Worm (Caenorhabditis elegans) whole organism, young adult: ENCODE data around the gene W04G3.7.

Experiments
- B0019.2 ChIP-seq: fragments of 200-800 bp; sonication (Bioruptor generic); conservative IDR thresholded peaks from 2 replicates; pipeline ENCODE4 v1.3.6; 2022; ENCODE audit warnings: missing genetic modification reagents, missing genetic modification characterization, missing compliant biosample characterization
- F52B5.7 ChIP-seq: sonication (generic microtip); optimal IDR thresholded peaks from 2 replicates; lab custom pipeline; 2016; ENCODE audit warnings: mild to moderate bottlenecking, missing genetic modification characterization, missing compliant biosample characterization
- F55B11.4 ChIP-seq: sonication (generic microtip); optimal IDR thresholded peaks from 2 replicates; lab custom pipeline; 2016; ENCODE audit warnings: missing compliant biosample characterization, missing genetic modification characterization, borderline replicate concordance; ENCODE audit not compliant: insufficient read depth
- K12H6.12 ChIP-seq: fragments of 200-800 bp; sonication (Bioruptor generic); optimal IDR thresholded peaks from 2 replicates; lab custom pipeline; 2018; ENCODE audit warnings: mild to moderate bottlenecking, missing genetic modification characterization, missing compliant biosample characterization
- T26A5.8 ChIP-seq: sonication (generic microtip); optimal IDR thresholded peaks from 2 replicates; lab custom pipeline; 2016; ENCODE audit warnings: missing genetic modification characterization, missing compliant biosample characterization
- bed-1 ChIP-seq: fragments of 200-800 bp; sonication (Bioruptor generic); IDR thresholded peaks from 2 replicates; pipeline ENCODE4 v1.3.6; 2022; ENCODE audit warnings: missing genetic modification reagents, missing genetic modification characterization, missing compliant biosample characterization
- cebp-1 ChIP-seq, 2 experiments: fragments of 200-800 bp in 1 of 2; sonication (Bioruptor generic) in 1 of 2; sonication (generic microtip) in 1 of 2; IDR thresholded peaks in 1 of 2; optimal IDR thresholded peaks in 1 of 2; 2 replicates each; pipeline versions ENCODE4 v1.3.6 to Lab custom; 2017 to 2022; ENCODE audit warnings: missing compliant biosample characterization in 2 of 2, missing genetic modification characterization in 2 of 2, mild to moderate bottlenecking in 1 of 2, missing genetic modification reagents in 1 of 2, moderate library complexity in 1 of 2
- dox-1 ChIP-seq: fragments of 200-800 bp; sonication (Bioruptor generic); IDR thresholded peaks from 2 replicates; pipeline ENCODE4 v1.3.6; 2022; ENCODE audit warnings: missing genetic modification reagents, missing genetic modification characterization, missing compliant biosample characterization
- egl-44 ChIP-seq: fragments of 200-800 bp; sonication (Bioruptor generic); IDR thresholded peaks from 2 replicates; pipeline ENCODE4 v1.3.6; 2022; ENCODE audit warnings: missing genetic modification reagents, missing genetic modification characterization, missing compliant biosample characterization
- egrh-3 ChIP-seq: fragments of 200-800 bp; sonication (Bioruptor generic); IDR thresholded peaks from 2 replicates; pipeline ENCODE4 v1.3.6; 2022; ENCODE audit warnings: missing genetic modification reagents, missing genetic modification characterization, missing compliant biosample characterization
- hmg-1.2 ChIP-seq: fragments of 200-800 bp; sonication (Bioruptor generic); IDR thresholded peaks from 2 replicates; pipeline ENCODE4 v1.3.6; 2022; ENCODE audit warnings: missing genetic modification reagents, missing genetic modification characterization, missing compliant biosample characterization
- hmg-20 ChIP-seq: fragments of 200-800 bp; sonication (Bioruptor generic); IDR thresholded peaks from 2 replicates; pipeline ENCODE4 v1.3.6; 2022; ENCODE audit warnings: missing genetic modification reagents, missing genetic modification characterization, missing compliant biosample characterization
- lag-1 ChIP-seq: fragments of 200-800 bp; sonication (Bioruptor generic); IDR thresholded peaks from 2 replicates; pipeline ENCODE4 v1.3.6; 2022; ENCODE audit warnings: missing genetic modification reagents, missing genetic modification characterization, missing compliant biosample characterization
- lin-40 ChIP-seq: sonication (generic microtip); optimal IDR thresholded peaks from 2 replicates; lab custom pipeline; 2016; ENCODE audit warnings: missing genetic modification characterization, mild to moderate bottlenecking, missing compliant biosample characterization, missing genotype, missing genetic modification reagents
- nhr-80 ChIP-seq: sonication (generic microtip); optimal IDR thresholded peaks from 2 replicates; lab custom pipeline; 2016; ENCODE audit warnings: missing genetic modification characterization, missing compliant biosample characterization
- rec-8 ChIP-seq, 2 experiments: sonication (generic microtip); optimal IDR thresholded peaks; 2 replicates each; lab custom pipeline; 2016; ENCODE audit warnings: mild to moderate bottlenecking in 2 of 2, missing genetic modification characterization in 2 of 2, missing genetic modification reagents in 2 of 2, missing genotype in 2 of 2, missing biosample characterization in 1 of 2, missing compliant biosample characterization in 1 of 2, moderate library complexity in 1 of 2
- sptf-2 ChIP-seq: fragments of 200-800 bp; sonication (Bioruptor generic); optimal IDR thresholded peaks from 2 replicates; lab custom pipeline; 2018; ENCODE audit warnings: mild to moderate bottlenecking, missing genetic modification characterization, missing compliant biosample characterization
- zfh-2 ChIP-seq: fragments of 200-800 bp; sonication (Bioruptor generic); conservative IDR thresholded peaks from 2 replicates; pipeline ENCODE4 v1.3.6; 2022; ENCODE audit warnings: missing genetic modification reagents, missing genetic modification characterization, missing compliant biosample characterization
- ztf-18 ChIP-seq: sonication (generic microtip); optimal IDR thresholded peaks from 2 replicates; lab custom pipeline; 2016; ENCODE audit warnings: missing genotype, mild to moderate bottlenecking, missing genetic modification characterization, missing compliant biosample characterization
- ztf-25 ChIP-seq: fragments of 200-800 bp; sonication (Bioruptor generic); IDR thresholded peaks from 2 replicates; pipeline ENCODE4 v1.3.6; 2022; ENCODE audit warnings: missing genetic modification reagents, missing genetic modification characterization, missing compliant biosample characterization

Gene W04G3.7

ce11 chrX:11036114-11037087 lies 48.7 kb downstream of the W04G3.7 start:
- TF ChIP-seq ztf-18 (tag; lab: Kevin White, UChicago) (no peak), nhr-80 (tag; lab: Kevin White, UChicago) (peak; percentile 53), rec-8 (tag; optimal IDR thresholded peaks at IDR 0.05; lab: Kevin White, UChicago) (no peak), lin-40 (no peak), hmg-1.2 (GFP tag; lab: Robert Waterston, UW) (peak; percentile 20; the same call in 1 of the 2 replicates), T26A5.8 (tag; lab: Kevin White, UChicago) (no peak)

ce11 chrX:11035563-11035962 lies 49.5 kb downstream of the W04G3.7 start:
- TF ChIP-seq F52B5.7 (no peak), lag-1 (GFP tag; lab: Robert Waterston, UW) (no peak), B0019.2 (no peak)

ce11 chrX:11034430-11035117 lies 50.5 kb downstream of the W04G3.7 start:
- TF ChIP-seq dox-1 (0 out of 2 replicates have a peak, but pooled peaks have one; percentile 28), F55B11.4 (tag; lab: Kevin White, UChicago) (no peak), K12H6.12 (peak; percentile 7), egl-44 (no peak), nhr-80 (tag; lab: Kevin White, UChicago) (peak; percentile 23), hmg-20 (GFP tag; lab: Robert Waterston, UW) (0 out of 2 replicates have a peak, but pooled peaks have one; percentile 29), zfh-2 (peak; percentile 88), cebp-1 (GFP tag; IDR thresholded peaks at IDR 0.05; lab: Robert Waterston, UW) (no peak), cebp-1 (tag; optimal IDR thresholded peaks at IDR 0.05; lab: Kevin White, UChicago) (peak; percentile 27), sptf-2 (GFP tag; lab: Kevin White, UChicago) (no peak), lin-40 (peak; percentile 18), ztf-25 (GFP tag; lab: Robert Waterston, UW) (no peak), egrh-3 (GFP tag; lab: Robert Waterston, UW) (peak; percentile 27; the same call in 1 of the 2 replicates), bed-1 (GFP tag; lab: Robert Waterston, UW) (no peak)

- TF ChIP-seq dox-1, result no peak
Measured at ce11 chrX:11033952-11034287, 51.1 kb downstream of the W04G3.7 start.
